Fruit fly (Drosophila melanogaster): ENCODE results near the gene mRpL11.

mRpL11 gene

dm6 chr3R:14470630-14471029, 41.0 kb upstream of the mRpL11 start (continued):
- TF ChIP-seq Hmr (GFP tag; optimal IDR thresholded peaks at IDR 0.05) (no peak), CG11093 (GFP tag; IDR thresholded peaks at IDR 0.05) (no peak), mam (GFP tag; optimal IDR thresholded peaks at IDR 0.05) (no peak), CG17186 (GFP tag; optimal IDR thresholded peaks at IDR 0.05) (no peak)

DNA sequence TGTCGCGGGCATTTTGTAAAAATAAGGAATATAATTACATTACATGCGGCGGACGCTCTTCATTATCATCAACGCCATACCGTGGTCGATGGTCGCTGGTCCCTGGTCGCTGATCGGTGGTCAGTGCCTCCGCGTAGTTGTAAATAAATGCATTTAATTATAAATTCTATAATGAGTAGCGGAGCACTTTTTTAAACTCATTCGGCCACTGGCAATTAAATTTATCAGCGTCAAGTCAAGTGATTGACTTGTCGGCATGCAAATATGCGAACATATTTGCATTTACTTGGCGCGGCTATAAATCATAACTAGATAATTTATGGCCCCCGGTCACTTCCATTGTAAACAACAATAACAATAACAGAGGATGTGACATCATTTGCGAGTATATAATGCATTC, 40.2 kb upstream of the mRpL11 start:
- no peak for TF ChIP-seq CG33557 (GFP tag; optimal IDR thresholded peaks at IDR 0.05)
- no peak for TF ChIP-seq ci (GFP tag; IDR thresholded peaks at IDR 0.05)
- no peak for TF ChIP-seq CG1602 (GFP tag; optimal IDR thresholded peaks at IDR 0.05)
- no peak for TF ChIP-seq dysf (GFP tag; IDR thresholded peaks at IDR 0.05)
- TF ChIP-seq crc (GFP tag; optimal IDR thresholded peaks at IDR 0.05) = no peak
- no peak for TF ChIP-seq CG11504 (tag; optimal IDR thresholded peaks at IDR 0.05)
- TF ChIP-seq peb (GFP tag; IDR thresholded peaks at IDR 0.05) = no peak
- no peak for TF ChIP-seq btn (GFP tag; optimal IDR thresholded peaks at IDR 0.05)
- TF ChIP-seq CG1832 (GFP tag; optimal IDR thresholded peaks at IDR 0.05) = no peak
- no peak for TF ChIP-seq ind (GFP tag; optimal IDR thresholded peaks at IDR 0.05)
- no peak for TF ChIP-seq tna (GFP tag; IDR thresholded peaks at IDR 0.05; ENCODE audit: partially characterized antibody)

dm6 chr3R:14472580-14473353, 38.9 kb upstream of the mRpL11 start:
- TF ChIP-seq Stat92E (GFP tag; optimal IDR thresholded peaks at IDR 0.05) (no peak), ap (GFP tag; IDR thresholded peaks at IDR 0.05) (no peak), yki (optimal IDR thresholded peaks at IDR 0.05) (no peak), CG2202 (tag; optimal IDR thresholded peaks at IDR 0.05) (no peak), CG15514 (GFP tag; optimal IDR thresholded peaks at IDR 0.05) (peak; percentile 46), z (GFP tag; IDR thresholded peaks at IDR 0.05) (peak; percentile 64; the same call in 2 of the 3 replicates), chinmo (GFP tag; IDR thresholded peaks at IDR 0.05; ENCODE audit: partially characterized antibody) (0 out of 4 replicates have a peak, but pooled peaks have one; percentile 62), CG4328 (GFP tag; optimal IDR thresholded peaks at IDR 0.05) (no peak), CG8281 (tag; optimal IDR thresholded peaks at IDR 0.05) (peak; percentile 0), Trl (optimal IDR thresholded peaks at IDR 0.05) (peak; percentile 30 to 78), Trl (GFP tag; optimal IDR thresholded peaks at IDR 0.05) (no peak), CG10209 (GFP tag; optimal IDR thresholded peaks at IDR 0.05) (peak; percentile 36), CrebB (tag; optimal IDR thresholded peaks at IDR 0.05) (peak; percentile 23), B-H1 (GFP tag; IDR thresholded peaks at IDR 0.05) (no peak; the same call in 2 of the 3 replicates), rib (GFP tag; IDR thresholded peaks at IDR 0.05) (peak; percentile 48; the same call in 1 of the 2 replicates), CG13296 (GFP tag; optimal IDR thresholded peaks at IDR 0.05) (peak; percentile 0), GATAe (GFP tag; conservative IDR thresholded peaks at IDR 0.05) (peak; percentile 55), CG2678 (tag; optimal IDR thresholded peaks at IDR 0.05) (peak; percentile 49), lab (GFP tag; optimal IDR thresholded peaks at IDR 0.05) (peak; percentile 0), MBD-R2 (GFP tag; IDR thresholded peaks at IDR 0.05) (0 out of 2 replicates have a peak, but pooled peaks have one; percentile 2), D19B (GFP tag; optimal IDR thresholded peaks at IDR 0.05) (no peak), Xbp1 (GFP tag; optimal IDR thresholded peaks at IDR 0.05) (no peak), caup (GFP tag; optimal IDR thresholded peaks at IDR 0.05; ENCODE audit: severe bottlenecking) (peak; percentile 19), sqz (GFP tag; optimal IDR thresholded peaks at IDR 0.05) (peak; percentile 91), Hmr (GFP tag; optimal IDR thresholded peaks at IDR 0.05) (peak; percentile 44), Kr (GFP tag; optimal IDR thresholded peaks at IDR 0.05) (no peak), CHES-1-like (GFP tag; optimal IDR thresholded peaks at IDR 0.05) (peak; percentile 1), Fer3 (tag; optimal IDR thresholded peaks at IDR 0.05) (peak; percentile 21), pros (GFP tag; optimal IDR thresholded peaks at IDR 0.05) (peak; percentile 29), gem (tag; optimal IDR thresholded peaks at IDR 0.05) (peak; percentile 18), CG9817 (tag; optimal IDR thresholded peaks at IDR 0.05) (peak; percentile 16), CG8924 (tag; optimal IDR thresholded peaks at IDR 0.05) (no peak)

Data from whole organism, embryonic.